Fruit fly (Drosophila melanogaster): Measurements from ENCODE around the gene Usp10.

DNA sequence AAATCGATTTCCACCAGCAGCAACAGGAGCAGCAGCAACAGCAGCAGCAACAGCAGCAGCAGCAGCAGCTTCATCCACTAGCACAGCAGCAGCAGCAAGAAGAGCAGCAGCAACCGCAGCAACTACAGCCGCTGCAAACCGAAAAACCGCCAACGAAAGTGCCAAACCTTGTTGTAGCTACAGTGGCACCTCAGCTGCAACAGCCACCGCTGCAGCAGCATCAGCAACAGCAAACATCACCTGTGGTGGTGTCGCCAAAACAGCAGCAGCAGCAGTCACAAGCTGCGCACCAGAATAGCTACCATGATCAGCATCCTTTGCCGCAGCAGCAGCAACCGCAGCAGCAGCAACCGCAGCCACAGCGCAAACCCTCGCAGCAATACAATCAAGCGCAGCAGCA is 16.7 kb downstream of the Usp10 start:
- no peak for TF ChIP-seq CG8478 (optimal IDR thresholded peaks at IDR 0.05)
- TF ChIP-seq CTCF (optimal IDR thresholded peaks at IDR 0.05): no peak

Data from S2 (cell line).